Fruit fly (Drosophila melanogaster): ENCODE measurements around the gene CG14085.

DNA sequence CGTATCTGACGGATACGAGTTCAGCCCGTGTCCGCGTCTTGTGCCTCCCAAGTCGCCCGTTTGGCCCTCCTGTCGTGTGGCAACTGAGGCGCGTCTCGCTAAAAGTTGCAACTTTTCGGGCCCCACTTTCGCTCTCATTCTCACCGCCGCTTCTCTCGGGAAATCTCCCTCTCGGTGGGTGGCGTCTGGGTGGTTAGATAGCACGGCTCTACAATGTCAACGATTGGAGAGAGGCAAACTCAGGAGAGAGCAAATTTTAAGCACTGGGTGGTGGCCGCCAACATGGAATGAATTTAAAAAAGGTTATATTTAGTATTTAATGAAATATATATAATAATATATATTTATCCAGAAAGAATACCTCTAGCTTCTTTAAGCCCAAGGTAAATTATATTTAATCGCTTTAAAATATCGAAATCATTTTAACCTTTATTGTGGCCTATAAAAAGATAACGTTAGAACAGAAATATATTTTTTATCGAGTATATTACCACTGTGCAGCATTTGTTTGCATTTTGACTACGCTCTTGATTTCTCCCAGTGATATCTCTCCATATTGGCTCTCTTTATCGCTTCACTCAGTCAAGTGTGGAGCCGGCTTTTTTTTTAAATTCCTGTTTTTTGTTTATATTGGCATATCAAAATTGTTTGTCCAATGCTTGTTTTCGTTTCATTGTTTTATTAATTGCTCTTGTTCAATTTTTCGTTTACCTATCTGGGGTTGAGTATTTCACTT lies 23.5 kb downstream of the CG14085 start, which contains the start of gene Gbs-76A:
- TF ChIP-seq Dll (optimal IDR thresholded peaks at IDR 0.05) (peak; percentile 64), EcR (GFP tag; optimal IDR thresholded peaks at IDR 0.05) (no peak)
